Fruit fly (Drosophila melanogaster) whole organism, embryonic: Measurements from ENCODE around the gene CtsF.

Source experiments
- Adf1 ChIP-seq: fragments of 200-800 bp; sonication (Bioruptor generic); IDR thresholded peaks from 2 replicates; pipeline ENCODE4 v1.3.6; 2022; ENCODE audit warnings: missing biosample characterization, missing genetic modification characterization
- Atf-2 ChIP-seq: fragments of 200-800 bp; sonication (Bioruptor generic); optimal IDR thresholded peaks from 2 replicates; lab custom pipeline; 2016; ENCODE audit warnings: missing biosample characterization, missing genetic modification characterization
- Atf6 ChIP-seq: fragments of 200-800 bp; sonication (Bioruptor generic); IDR thresholded peaks from 2 replicates; pipeline ENCODE4 v1.3.6; 2022; ENCODE audit warnings: missing biosample characterization, missing genetic modification characterization
- C15 ChIP-seq: fragments of 200-800 bp; sonication (Bioruptor generic); IDR thresholded peaks from 3 replicates; pipeline ENCODE4 v1.3.6; 2022; ENCODE audit warnings: missing biosample characterization, missing genetic modification characterization
- CG10979 ChIP-seq: fragments of 200-800 bp; sonication (Bioruptor generic); optimal IDR thresholded peaks from 2 replicates; lab custom pipeline; 2018; ENCODE audit warnings: missing biosample characterization, mild to moderate bottlenecking, missing genetic modification characterization, moderate library complexity
- CG11247 ChIP-seq: fragments of 200-800 bp; sonication (Bioruptor generic); IDR thresholded peaks from 2 replicates; pipeline ENCODE4 v1.3.6; 2022; ENCODE audit warnings: missing biosample characterization, missing genetic modification characterization
- CG12071 ChIP-seq: fragments of 200-800 bp; sonication (Bioruptor generic); optimal IDR thresholded peaks from 3 replicates; lab custom pipeline; 2018; ENCODE audit warnings: missing biosample characterization, mild to moderate bottlenecking, missing genetic modification characterization
- CG12104 ChIP-seq: fragments of 200-800 bp; sonication (Bioruptor generic); optimal IDR thresholded peaks from 3 replicates; lab custom pipeline; 2016; ENCODE audit warnings: missing biosample characterization, missing genetic modification characterization
- CG12659 ChIP-seq: fragments of 200-800 bp; sonication (Bioruptor generic); optimal IDR thresholded peaks from 3 replicates; lab custom pipeline; 2017; ENCODE audit warnings: mild to moderate bottlenecking, missing biosample characterization, missing genetic modification reagents, missing genetic modification characterization
- CG15011 ChIP-seq: fragments of 200-800 bp; sonication (Bioruptor generic); optimal IDR thresholded peaks from 3 replicates; lab custom pipeline; 2018; ENCODE audit warnings: missing biosample characterization, mild to moderate bottlenecking, missing genetic modification characterization
- CG1529 ChIP-seq: fragments of 200-800 bp; sonication (Bioruptor generic); optimal IDR thresholded peaks from 3 replicates; lab custom pipeline; 2018; ENCODE audit warnings: missing biosample characterization, missing genetic modification characterization
- CG15514 ChIP-seq: fragments of 200-800 bp; sonication (Bioruptor generic); optimal IDR thresholded peaks from 3 replicates; lab custom pipeline; 2017; ENCODE audit warnings: missing biosample characterization, missing genetic modification characterization, mild to moderate bottlenecking, moderate library complexity, missing genetic modification reagents
- CG15696 ChIP-seq: fragments of 200-800 bp; sonication (Bioruptor generic); optimal IDR thresholded peaks from 2 replicates; lab custom pipeline; 2019; ENCODE audit warnings: missing biosample characterization, mild to moderate bottlenecking, missing genetic modification characterization, moderate library complexity
- CG1602 ChIP-seq: fragments of 200-800 bp; sonication (Bioruptor generic); optimal IDR thresholded peaks from 3 replicates; lab custom pipeline; 2016; ENCODE audit warnings: missing biosample characterization, missing genetic modification characterization
- CG16863 ChIP-seq: fragments of 200-800 bp; sonication (Bioruptor generic); optimal IDR thresholded peaks from 3 replicates; lab custom pipeline; 2016; ENCODE audit warnings: missing biosample characterization, missing genetic modification characterization
- CG2116 ChIP-seq: fragments of 200-800 bp; sonication (Bioruptor generic); optimal IDR thresholded peaks from 3 replicates; lab custom pipeline; 2018; ENCODE audit warnings: missing biosample characterization, mild to moderate bottlenecking, missing genetic modification characterization
- CG2129 ChIP-seq: fragments of 200-800 bp; sonication (Bioruptor generic); IDR thresholded peaks from 2 replicates; pipeline ENCODE4 v1.3.6; 2022; ENCODE audit warnings: missing biosample characterization, missing genetic modification characterization; ENCODE audit not compliant: partially characterized antibody
- CG2712 ChIP-seq: fragments of 200-800 bp; optimal IDR thresholded peaks from 3 replicates; lab custom pipeline; 2019; ENCODE audit warnings: missing biosample characterization, mild to moderate bottlenecking, missing genetic modification characterization, moderate library complexity
- CG31388 ChIP-seq: fragments of 200-800 bp; sonication (Bioruptor generic); optimal IDR thresholded peaks from 2 replicates; lab custom pipeline; 2016; ENCODE audit warnings: missing biosample characterization, missing genetic modification characterization
- CG42726 ChIP-seq: fragments of 200-800 bp; sonication (Bioruptor generic); IDR thresholded peaks from 2 replicates; pipeline ENCODE4 v1.3.6; 2022; ENCODE audit warnings: missing biosample characterization, missing genetic modification characterization; ENCODE audit not compliant: partially characterized antibody
- CG6272 ChIP-seq: fragments of 200-800 bp; sonication (Bioruptor generic); IDR thresholded peaks from 2 replicates; pipeline ENCODE4 v1.3.6; 2022; ENCODE audit warnings: missing biosample characterization, missing genetic modification characterization
- CoRest ChIP-seq: fragments of 200-800 bp; sonication (Bioruptor generic); optimal IDR thresholded peaks from 3 replicates; lab custom pipeline; 2018; ENCODE audit warnings: missing biosample characterization, mild to moderate bottlenecking, missing genetic modification characterization, moderate library complexity
- Dfd ChIP-seq, 2 experiments: fragments of >200 bp; optimal IDR thresholded peaks; 2 replicates each; lab custom pipeline; 2017; ENCODE audit warnings: missing biosample characterization in 2 of 2, missing genetic modification characterization in 2 of 2
- Dip2 ChIP-seq: fragments of 200-800 bp; sonication (Bioruptor generic); IDR thresholded peaks from 2 replicates; pipeline ENCODE4 v1.3.6; 2022; ENCODE audit warnings: missing biosample characterization, missing genetic modification characterization
- Doc3 ChIP-seq: fragments of 200-800 bp; sonication (Bioruptor generic); IDR thresholded peaks from 3 replicates; pipeline ENCODE4 v1.3.6; 2022; ENCODE audit warnings: missing biosample characterization, missing genetic modification characterization; ENCODE audit not compliant: partially characterized antibody
- Dref ChIP-seq: fragments of 200-800 bp; sonication (Bioruptor generic); IDR thresholded peaks from 2 replicates; pipeline ENCODE4 v1.3.6; 2022; ENCODE audit warnings: missing biosample characterization, missing genetic modification characterization
- GATAe ChIP-seq: fragments of 200-800 bp; sonication (Bioruptor generic); conservative IDR thresholded peaks from 2 replicates; pipeline ENCODE4 v1.3.6; 2022; ENCODE audit warnings: missing biosample characterization, missing genetic modification characterization
- HLH4C ChIP-seq: fragments of 200-800 bp; sonication (Bioruptor generic); IDR thresholded peaks from 3 replicates; pipeline ENCODE4 v1.3.6; 2022; ENCODE audit warnings: missing biosample characterization, missing genetic modification characterization; ENCODE audit not compliant: partially characterized antibody
- HmgD ChIP-seq: fragments of 200-800 bp; sonication (Bioruptor generic); optimal IDR thresholded peaks from 3 replicates; lab custom pipeline; 2016; ENCODE audit warnings: missing biosample characterization, missing genetic modification characterization
- Hr3 ChIP-seq: fragments of 200-800 bp; sonication (Bioruptor generic); optimal IDR thresholded peaks from 3 replicates; lab custom pipeline; 2016; ENCODE audit warnings: missing biosample characterization, missing genetic modification characterization
- Mad ChIP-seq: fragments of 200-800 bp; sonication (Bioruptor generic); optimal IDR thresholded peaks from 2 replicates; lab custom pipeline; 2016; ENCODE audit warnings: missing biosample characterization, missing genetic modification characterization
- Optix ChIP-seq: fragments of 200-800 bp; sonication (Bioruptor generic); IDR thresholded peaks from 3 replicates; pipeline ENCODE4 v1.3.6; 2022; ENCODE audit warnings: missing biosample characterization, missing genetic modification characterization
- Ptx1 ChIP-seq: fragments of 200-800 bp; sonication (Bioruptor generic); IDR thresholded peaks from 2 replicates; pipeline ENCODE4 v1.3.6; 2022; ENCODE audit warnings: missing biosample characterization, missing genetic modification characterization
- Ravus ChIP-seq: fragments of 200-800 bp; sonication (Bioruptor generic); IDR thresholded peaks from 2 replicates; pipeline ENCODE4 v1.3.6; 2022; ENCODE audit warnings: missing biosample characterization, missing genetic modification characterization
- Scr ChIP-seq: fragments of 200-800 bp; sonication (Bioruptor generic); IDR thresholded peaks from 2 replicates; pipeline ENCODE4 v1.3.6; 2022; ENCODE audit warnings: missing biosample characterization, missing genetic modification characterization; ENCODE audit not compliant: partially characterized antibody
- Sry-δ ChIP-seq: fragments of 200-800 bp; sonication (Bioruptor generic); optimal IDR thresholded peaks from 2 replicates; lab custom pipeline; 2016; ENCODE audit warnings: missing biosample characterization, missing genetic modification characterization
- Ssrp ChIP-seq: fragments of 200-800 bp; sonication (Bioruptor generic); optimal IDR thresholded peaks from 2 replicates; lab custom pipeline; 2018; ENCODE audit warnings: missing biosample characterization, mild to moderate bottlenecking, missing genetic modification characterization, moderate library complexity
- ab ChIP-seq: fragments of 200-800 bp; sonication (Bioruptor generic); optimal IDR thresholded peaks from 2 replicates; lab custom pipeline; 2016; ENCODE audit warnings: missing biosample characterization, missing genetic modification characterization
- cas ChIP-seq: fragments of 200-800 bp; sonication (Bioruptor generic); IDR thresholded peaks from 2 replicates; pipeline ENCODE4 v1.3.6; 2022; ENCODE audit warnings: missing biosample characterization, missing genetic modification characterization
- cato ChIP-seq: fragments of 200-800 bp; sonication (Bioruptor generic); optimal IDR thresholded peaks from 2 replicates; lab custom pipeline; 2016; ENCODE audit warnings: missing biosample characterization, missing genetic modification characterization, borderline replicate concordance
- caup ChIP-seq: fragments of 200-800 bp; sonication (Bioruptor generic); optimal IDR thresholded peaks from 3 replicates; lab custom pipeline; 2017; ENCODE audit warnings: missing biosample characterization, mild to moderate bottlenecking, missing genetic modification characterization, moderate library complexity; ENCODE audit not compliant: severe bottlenecking
- gce ChIP-seq: fragments of 200-800 bp; sonication (Bioruptor generic); IDR thresholded peaks from 3 replicates; pipeline ENCODE4 v1.3.6; 2022; ENCODE audit warnings: missing biosample characterization, missing genetic modification characterization
- gsb-n ChIP-seq: fragments of 200-800 bp; sonication (Bioruptor generic); optimal IDR thresholded peaks from 3 replicates; lab custom pipeline; 2018; ENCODE audit warnings: missing biosample characterization, mild to moderate bottlenecking, missing genetic modification characterization
- ind ChIP-seq: fragments of 200-800 bp; sonication (Bioruptor generic); optimal IDR thresholded peaks from 3 replicates; lab custom pipeline; 2016; ENCODE audit warnings: missing biosample characterization, missing genetic modification characterization
- lbe ChIP-seq: fragments of 200-800 bp; sonication (Bioruptor generic); optimal IDR thresholded peaks from 2 replicates; lab custom pipeline; 2016; ENCODE audit warnings: missing biosample characterization, mild to moderate bottlenecking, missing genetic modification characterization
- pfk ChIP-seq: fragments of 200-800 bp; sonication (Bioruptor generic); optimal IDR thresholded peaks from 2 replicates; lab custom pipeline; 2018; ENCODE audit warnings: missing biosample characterization, mild to moderate bottlenecking, missing genetic modification characterization, moderate library complexity
- pho ChIP-seq: fragments of 200-800 bp; sonication (Bioruptor generic); optimal IDR thresholded peaks from 2 replicates; lab custom pipeline; 2016; ENCODE audit warnings: missing biosample characterization, missing genetic modification characterization
- ro ChIP-seq: fragments of 200-800 bp; sonication (Bioruptor generic); IDR thresholded peaks from 2 replicates; pipeline ENCODE4 v1.3.6; 2022; ENCODE audit warnings: missing biosample characterization, missing genetic modification characterization
- run ChIP-seq: fragments of 200-800 bp; sonication (Bioruptor generic); optimal IDR thresholded peaks from 3 replicates; lab custom pipeline; 2018; ENCODE audit warnings: missing biosample characterization, mild to moderate bottlenecking, missing genetic modification characterization
- sima ChIP-seq: fragments of 200-800 bp; sonication (Bioruptor generic); optimal IDR thresholded peaks from 2 replicates; lab custom pipeline; 2016; ENCODE audit warnings: missing biosample characterization, missing genetic modification characterization
- sr ChIP-seq: fragments of 200-800 bp; sonication (Bioruptor generic); IDR thresholded peaks from 3 replicates; pipeline ENCODE4 v1.3.6; 2022; ENCODE audit warnings: missing biosample characterization, missing genetic modification characterization
- tx ChIP-seq: fragments of 200-800 bp; sonication (Bioruptor generic); optimal IDR thresholded peaks from 2 replicates; lab custom pipeline; 2016; ENCODE audit warnings: missing biosample characterization, missing genetic modification characterization

CtsF gene

dm6 chr3R:5297315-5297714 lies 45.8 kb upstream of the CtsF start:
- TF ChIP-seq cato (GFP tag; lab: Kevin White, UChicago) = no peak
- TF ChIP-seq CG16863 (GFP tag; lab: Kevin White, UChicago) = no peak
- TF ChIP-seq Mad (GFP tag; lab: Kevin White, UChicago) = no peak
- no peak for TF ChIP-seq Optix (GFP tag; lab: Robert Waterston, UW)
- TF ChIP-seq CG1602 (GFP tag; lab: Kevin White, UChicago) = no peak
- TF ChIP-seq Atf-2 = no peak
- TF ChIP-seq CG2712 (tag; lab: Kevin White, UChicago) = peak; percentile 9
- no peak for TF ChIP-seq Dfd (GFP tag; optimal IDR thresholded peaks at IDR 0.05; lab: Kevin White, UChicago)
- no peak for TF ChIP-seq CG42726 (GFP tag; lab: Robert Waterston, UW)
- TF ChIP-seq tx (GFP tag; lab: Kevin White, UChicago) = no peak
- TF ChIP-seq Ptx1 (GFP tag; lab: Robert Waterston, UW) = no peak
- TF ChIP-seq lbe = no peak
- no peak for TF ChIP-seq CG10979 (tag; lab: Kevin White, UChicago)
- TF ChIP-seq ro (GFP tag; lab: Robert Waterston, UW) = no peak
- TF ChIP-seq CG2129 (GFP tag; lab: Robert Waterston, UW) = no peak
- no peak for TF ChIP-seq HLH4C (GFP tag; lab: Robert Waterston, UW)
- no peak for TF ChIP-seq CG12104 (GFP tag; lab: Kevin White, UChicago)
- TF ChIP-seq CG12071 (GFP tag; lab: Kevin White, UChicago) = no peak
- TF ChIP-seq Dref (GFP tag; lab: Robert Waterston, UW) = no peak
- no peak for TF ChIP-seq cas (GFP tag; lab: Robert Waterston, UW)
- no peak for TF ChIP-seq Ssrp (tag; lab: Kevin White, UChicago)
- no peak for TF ChIP-seq CG15696
- TF ChIP-seq HmgD (GFP tag; lab: Kevin White, UChicago) = peak; percentile 24
- TF ChIP-seq Scr = 0 out of 2 replicates have a peak, but pooled peaks have one; percentile 12
- TF ChIP-seq CG6272 (GFP tag; lab: Robert Waterston, UW) = no peak
- no peak for TF ChIP-seq ind (GFP tag; lab: Kevin White, UChicago)
- no peak for TF ChIP-seq Hr3 (GFP tag; lab: Kevin White, UChicago)
- no peak for TF ChIP-seq C15 (GFP tag; lab: Robert Waterston, UW)
- no peak for TF ChIP-seq gsb-n (tag; lab: Kevin White, UChicago)
- TF ChIP-seq CG15011 (GFP tag; lab: Kevin White, UChicago) = no peak
- no peak for TF ChIP-seq ab (GFP tag; lab: Kevin White, UChicago)
- TF ChIP-seq CG11247 = no peak
- TF ChIP-seq CG2116 (GFP tag; lab: Kevin White, UChicago) = peak; percentile 78
- no peak for TF ChIP-seq pho (GFP tag; lab: Kevin White, UChicago)
- no peak for TF ChIP-seq sr (GFP tag; lab: Robert Waterston, UW)
- TF ChIP-seq Ravus (GFP tag; lab: Robert Waterston, UW) = no peak
- TF ChIP-seq CoRest (tag; lab: Kevin White, UChicago) = no peak
- no peak for TF ChIP-seq GATAe
- no peak for TF ChIP-seq pfk (GFP tag; lab: Kevin White, UChicago)
- no peak for TF ChIP-seq sima (GFP tag; lab: Kevin White, UChicago)
- no peak for TF ChIP-seq Dip2 (GFP tag; lab: Robert Waterston, UW)
- TF ChIP-seq CG15514 (GFP tag; lab: Kevin White, UChicago) = peak; percentile 56
- no peak for TF ChIP-seq run (tag; lab: Kevin White, UChicago)
- TF ChIP-seq Atf6 (GFP tag; lab: Robert Waterston, UW) = no peak
- TF ChIP-seq caup (GFP tag; lab: Kevin White, UChicago) = no peak
- peak; percentile 33 for TF ChIP-seq CG12659 (GFP tag; lab: Kevin White, UChicago)
- no peak for TF ChIP-seq CG31388 (GFP tag; lab: Kevin White, UChicago)
- TF ChIP-seq Sry-δ (GFP tag; lab: Kevin White, UChicago) = peak; percentile 7
- TF ChIP-seq Adf1 (GFP tag; lab: Robert Waterston, UW) = no peak
- no peak for TF ChIP-seq CG1529 (GFP tag; lab: Kevin White, UChicago)
- no peak for TF ChIP-seq gce (GFP tag; lab: Robert Waterston, UW)
- no peak for TF ChIP-seq Doc3 (GFP tag; lab: Robert Waterston, UW)
